Fruit fly (Drosophila melanogaster): ENCODE data around the gene Pkc98E.

The Pkc98E gene

DNA sequence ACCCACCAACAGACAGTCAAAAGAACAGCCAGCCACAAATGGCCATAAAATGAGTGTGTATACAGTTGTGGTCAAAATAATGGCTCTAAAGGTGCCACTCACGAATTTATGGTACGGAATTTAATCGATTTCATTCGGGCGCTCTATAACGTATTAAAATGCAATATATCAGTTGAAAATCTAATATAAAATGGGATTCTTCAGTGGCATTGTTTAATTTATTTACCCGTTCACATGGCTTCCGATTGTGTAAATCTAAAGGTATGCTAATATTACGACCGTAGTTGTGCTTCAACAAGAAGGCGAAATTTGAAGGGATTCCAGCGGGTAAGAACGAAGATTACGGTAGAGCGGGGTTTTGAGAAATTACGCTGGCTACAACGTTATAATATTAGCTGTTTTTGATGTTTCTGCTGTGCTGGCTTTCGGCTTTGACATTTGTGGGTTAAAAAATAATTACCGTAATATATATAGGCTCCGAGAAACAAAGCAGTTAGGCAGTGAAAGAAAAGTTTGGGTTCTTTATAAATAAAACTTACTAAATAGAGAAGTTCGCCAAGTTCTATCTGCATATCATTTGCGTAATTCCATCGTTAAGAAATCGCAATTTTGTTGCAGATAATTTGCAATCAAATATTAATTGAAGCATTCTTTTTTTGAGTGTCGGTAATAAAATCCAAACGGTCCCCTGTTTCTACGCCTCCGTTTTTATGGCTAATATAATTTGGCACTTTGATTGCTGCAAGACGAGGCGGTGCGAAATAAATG is 36.9 kb downstream of the Pkc98E start (continued):
- no peak for TF ChIP-seq sim (GFP tag; IDR thresholded peaks at IDR 0.05)
- no peak for TF ChIP-seq Max (GFP tag; optimal IDR thresholded peaks at IDR 0.05)
- TF ChIP-seq CG15479 (GFP tag; optimal IDR thresholded peaks at IDR 0.05), result no peak
- TF ChIP-seq sd (tag; optimal IDR thresholded peaks at IDR 0.05), result peak; percentile 12
- TF ChIP-seq NC2β (GFP tag; optimal IDR thresholded peaks at IDR 0.05), result no peak
- no peak for TF ChIP-seq Bdp1 (GFP tag; optimal IDR thresholded peaks at IDR 0.05)
- no peak for TF ChIP-seq btn (GFP tag; optimal IDR thresholded peaks at IDR 0.05)
- TF ChIP-seq MESR4 (GFP tag; optimal IDR thresholded peaks at IDR 0.05), result no peak
- TF ChIP-seq sqz (GFP tag; optimal IDR thresholded peaks at IDR 0.05), result no peak
- TF ChIP-seq Hmr (GFP tag; optimal IDR thresholded peaks at IDR 0.05), result peak; percentile 25
- TF ChIP-seq bsh (GFP tag; optimal IDR thresholded peaks at IDR 0.05), result peak in 1 of 2 experiments; percentile 4
- peak; percentile 29; the same call in 1 of the 2 replicates for TF ChIP-seq Rfx (GFP tag; IDR thresholded peaks at IDR 0.05)
- no peak for TF ChIP-seq CG18476 (GFP tag; optimal IDR thresholded peaks at IDR 0.05)
- no peak for TF ChIP-seq Usf (GFP tag; optimal IDR thresholded peaks at IDR 0.05)
- no peak for TF ChIP-seq H15 (GFP tag; IDR thresholded peaks at IDR 0.05)
- TF ChIP-seq CG1832 (GFP tag; optimal IDR thresholded peaks at IDR 0.05), result no peak
- TF ChIP-seq Jarid2 (GFP tag; optimal IDR thresholded peaks at IDR 0.05), result no peak
- no peak for TF ChIP-seq cas (GFP tag; IDR thresholded peaks at IDR 0.05)
- peak; percentile 31 for TF ChIP-seq lab (GFP tag; optimal IDR thresholded peaks at IDR 0.05)
- no peak for TF ChIP-seq HLH54F (GFP tag; optimal IDR thresholded peaks at IDR 0.05)
- no peak for TF ChIP-seq CG4854 (GFP tag; optimal IDR thresholded peaks at IDR 0.05)
- no peak for TF ChIP-seq CG9437 (GFP tag; optimal IDR thresholded peaks at IDR 0.05)
- TF ChIP-seq nerfin-2 (GFP tag; IDR thresholded peaks at IDR 0.05; ENCODE audit: partially characterized antibody), result no peak
- no peak for TF ChIP-seq CG10565 (GFP tag; optimal IDR thresholded peaks at IDR 0.05)
- peak; percentile 27 for TF ChIP-seq CG1603 (tag; optimal IDR thresholded peaks at IDR 0.05)
- no peak for TF ChIP-seq CG14965 (GFP tag; optimal IDR thresholded peaks at IDR 0.05; ENCODE audit: borderline replicate concordance)
- TF ChIP-seq Gug (GFP tag; IDR thresholded peaks at IDR 0.05), result 0 out of 4 replicates have a peak, but pooled peaks have one; percentile 10
- peak; percentile 77 for TF ChIP-seq sens (GFP tag)
- TF ChIP-seq Stat92E (GFP tag; optimal IDR thresholded peaks at IDR 0.05), result no peak
- TF ChIP-seq CG3995 (GFP tag; optimal IDR thresholded peaks at IDR 0.05), result no peak
- TF ChIP-seq CG16863 (GFP tag; optimal IDR thresholded peaks at IDR 0.05), result no peak
- TF ChIP-seq pan (optimal IDR thresholded peaks at IDR 0.05), result no peak
- TF ChIP-seq pan (GFP tag; optimal IDR thresholded peaks at IDR 0.05 in 1 of 2, IDR thresholded peaks at IDR 0.05 in 1 of 2), result peak in 1 of 2 experiments; percentile 16
- no peak for TF ChIP-seq CG30431 (GFP tag; optimal IDR thresholded peaks at IDR 0.05)
- no peak for TF ChIP-seq gfzf (GFP tag; optimal IDR thresholded peaks at IDR 0.05)
- TF ChIP-seq Myb (GFP tag; optimal IDR thresholded peaks at IDR 0.05), result no peak
- TF ChIP-seq Doc2 (GFP tag; IDR thresholded peaks at IDR 0.05), result no peak
- no peak for TF ChIP-seq pzg (GFP tag; optimal IDR thresholded peaks at IDR 0.05)
- no peak for TF ChIP-seq Atf6 (GFP tag; IDR thresholded peaks at IDR 0.05)
- peak; percentile 45 for TF ChIP-seq stc (GFP tag; IDR thresholded peaks at IDR 0.05)
- no peak for TF ChIP-seq CG17568 (GFP tag; optimal IDR thresholded peaks at IDR 0.05)
- TF ChIP-seq CG7556 (GFP tag; optimal IDR thresholded peaks at IDR 0.05), result peak; percentile 45
- TF ChIP-seq sens-2 (GFP tag; IDR thresholded peaks at IDR 0.05), result no peak
- peak; percentile 24 for TF ChIP-seq CG11504 (tag; optimal IDR thresholded peaks at IDR 0.05)
- no peak for TF ChIP-seq crol (GFP tag; IDR thresholded peaks at IDR 0.05)
- TF ChIP-seq CG31365 (tag; optimal IDR thresholded peaks at IDR 0.05), result no peak
- no peak for TF ChIP-seq lola (GFP tag; optimal IDR thresholded peaks at IDR 0.05)
- TF ChIP-seq run (tag; optimal IDR thresholded peaks at IDR 0.05), result peak; percentile 28
- peak; percentile 29 for TF ChIP-seq CG2712 (tag; optimal IDR thresholded peaks at IDR 0.05)
